Fruit fly (Drosophila melanogaster) whole organism, larva: Measurements from ENCODE around the gene bip1.

Experiments used
- noc ChIP-seq: fragments of 200-800 bp; sonication (Bioruptor generic); optimal IDR thresholded peaks from 3 replicates; lab custom pipeline; 2019; ENCODE audit warnings: missing biosample characterization, mild to moderate bottlenecking, missing genetic modification characterization, moderate library complexity

Gene bip1

dm6 chr3L:8072720-8073119 lies 14.2 kb upstream of the bip1 start:
- TF ChIP-seq noc, result peak; percentile 75

dm6 chr3L:8071693-8072260 lies 13.3 kb upstream of the bip1 start:
- no peak for TF ChIP-seq noc

- TF ChIP-seq noc, result no peak
Observed at dm6 chr3L:8071192-8071591, 12.7 kb upstream of the bip1 start.

dm6 chr3L:8069860-8070259 lies 11.3 kb upstream of the bip1 start, which contains the start of gene CG42591:
Gene CG42591 (minus strand): TSS chr3L:8069960.
- no peak for TF ChIP-seq noc

- TF ChIP-seq noc, result no peak
Observed at dm6 chr3L:8069167-8069566, 10.7 kb upstream of the bip1 start, which contains the start of gene CG42590. Gene CG42590 (minus strand): TSS chr3L:8069267.

- no peak for TF ChIP-seq noc
Observed at dm6 chr3L:8068061-8068460, 9.5 kb upstream of the bip1 start.

- TF ChIP-seq noc, result no peak
Observed at dm6 chr3L:8067491-8067890, 9.0 kb upstream of the bip1 start.

dm6 chr3L:8065575-8066410 lies 7.3 kb upstream of the bip1 start:
- TF ChIP-seq noc, result no peak

- peak; percentile 43 for TF ChIP-seq noc
Observed at dm6 chr3L:8063214-8064156, 5.0 kb upstream of the bip1 start, which contains the start of gene Sarm. Gene Sarm (plus strand): TSS chr3L:8063874.

- peak; percentile 13 for TF ChIP-seq noc
Observed at dm6 chr3L:8060188-8060856, 1.8 kb upstream of the bip1 start.

- no peak for TF ChIP-seq noc
Observed at dm6 chr3L:8059627-8060166, 1.2 kb upstream of the bip1 start.

- no peak for TF ChIP-seq noc
Observed at dm6 chr3L:8057823-8058189, 707 bp downstream of the bip1 start.

dm6 chr3L:8057423-8057822 lies 1.1 kb downstream of the bip1 start:
- TF ChIP-seq noc, result no peak

- no peak for TF ChIP-seq noc
Observed at dm6 chr3L:8056740-8057253, 1.7 kb downstream of the bip1 start.

dm6 chr3L:8056325-8056724 lies 2.2 kb downstream of the bip1 start:
- TF ChIP-seq noc, result no peak

- TF ChIP-seq noc, result no peak
Observed at dm6 chr3L:8044867-8045362, 13.6 kb downstream of the bip1 start.
